Fruit fly (Drosophila melanogaster) whole organism, embryonic: Measurements from ENCODE around the gene CG10802.
A peak's percentile ranks its signal among the peaks of the same experiment; 100 is the strongest.

Experiments used
- Antp ChIP-seq: fragments of 200-800 bp; sonication (Bioruptor generic); optimal IDR thresholded peaks from 3 replicates; lab custom pipeline; 2016; ENCODE audit warnings: missing biosample characterization, missing genetic modification characterization
- CG10431 ChIP-seq: fragments of 200-800 bp; sonication (Bioruptor generic); optimal IDR thresholded peaks from 3 replicates; lab custom pipeline; 2018; ENCODE audit warnings: missing biosample characterization, mild to moderate bottlenecking, missing genetic modification characterization
- CG10565 ChIP-seq: fragments of 200-800 bp; sonication (Bioruptor generic); optimal IDR thresholded peaks from 3 replicates; lab custom pipeline; 2016; ENCODE audit warnings: missing biosample characterization, mild to moderate bottlenecking, missing genetic modification characterization
- CG1233 ChIP-seq: fragments of 200-800 bp; sonication (Bioruptor generic); optimal IDR thresholded peaks from 4 replicates; lab custom pipeline; 2018; ENCODE audit warnings: missing biosample characterization, mild to moderate bottlenecking, missing genetic modification characterization
- CG13123 ChIP-seq: fragments of 200-800 bp; sonication (Bioruptor generic); optimal IDR thresholded peaks from 2 replicates; lab custom pipeline; 2016; ENCODE audit warnings: missing biosample characterization, missing genetic modification characterization
- CG14441 ChIP-seq: fragments of 200-800 bp; sonication (Bioruptor generic); IDR thresholded peaks from 2 replicates; pipeline ENCODE4 v1.3.6; 2022; ENCODE audit warnings: missing biosample characterization, missing genetic modification characterization
- CG1529 ChIP-seq: fragments of 200-800 bp; sonication (Bioruptor generic); optimal IDR thresholded peaks from 3 replicates; lab custom pipeline; 2018; ENCODE audit warnings: missing biosample characterization, missing genetic modification characterization
- CG17186 ChIP-seq: fragments of 200-800 bp; sonication (Bioruptor generic); optimal IDR thresholded peaks from 3 replicates; lab custom pipeline; 2017; ENCODE audit warnings: missing biosample characterization, missing genetic modification reagents, missing genetic modification characterization
- CG17361 ChIP-seq: fragments of 200-800 bp; sonication (Bioruptor generic); IDR thresholded peaks from 3 replicates; pipeline ENCODE4 v1.3.6; 2022; ENCODE audit warnings: missing biosample characterization, missing genetic modification characterization
- CG17568 ChIP-seq: fragments of 200-800 bp; sonication (Bioruptor generic); optimal IDR thresholded peaks from 2 replicates; lab custom pipeline; 2018; ENCODE audit warnings: missing biosample characterization, mild to moderate bottlenecking, missing genetic modification characterization, moderate library complexity
- CG30403 ChIP-seq: fragments of 200-800 bp; sonication (Bioruptor generic); optimal IDR thresholded peaks from 3 replicates; lab custom pipeline; 2016; ENCODE audit warnings: missing biosample characterization, missing genetic modification characterization
- CG34224 ChIP-seq: fragments of 200-800 bp; sonication (Bioruptor generic); IDR thresholded peaks from 3 replicates; pipeline ENCODE4 v1.3.6; 2022; ENCODE audit warnings: missing biosample characterization, missing genetic modification characterization; ENCODE audit not compliant: partially characterized antibody
- CG34422 ChIP-seq: fragments of 200-800 bp; sonication (Bioruptor generic); IDR thresholded peaks from 3 replicates; pipeline ENCODE4 v1.3.6; 2022; ENCODE audit warnings: missing biosample characterization, missing genetic modification characterization
- CG7271 ChIP-seq: fragments of 200-800 bp; sonication (Bioruptor generic); optimal IDR thresholded peaks from 2 replicates; lab custom pipeline; 2018; ENCODE audit warnings: missing biosample characterization, mild to moderate bottlenecking, missing genetic modification characterization, moderate library complexity
- CG7786 ChIP-seq: fragments of 200-800 bp; sonication (Bioruptor generic); optimal IDR thresholded peaks from 2 replicates; lab custom pipeline; 2016; ENCODE audit warnings: missing biosample characterization, missing genetic modification characterization
- CG9215 ChIP-seq: fragments of 200-800 bp; sonication (Bioruptor generic); IDR thresholded peaks from 2 replicates; pipeline ENCODE4 v1.3.6; 2022; ENCODE audit warnings: missing biosample characterization, missing genetic modification characterization
- Dad ChIP-seq: fragments of 200-800 bp; sonication (Bioruptor generic); optimal IDR thresholded peaks from 3 replicates; lab custom pipeline; 2016; ENCODE audit warnings: missing biosample characterization, missing genetic modification characterization
- Dref ChIP-seq: fragments of 200-800 bp; sonication (Bioruptor generic); IDR thresholded peaks from 2 replicates; pipeline ENCODE4 v1.3.6; 2022; ENCODE audit warnings: missing biosample characterization, missing genetic modification characterization
- E2f2 ChIP-seq: fragments of 200-800 bp; sonication (Bioruptor generic); IDR thresholded peaks from 2 replicates; pipeline ENCODE4 v1.3.6; 2022; ENCODE audit warnings: missing biosample characterization, missing genetic modification characterization
- Gug ChIP-seq: fragments of 200-800 bp; sonication (Bioruptor generic); IDR thresholded peaks from 4 replicates; pipeline ENCODE4 v1.3.6; 2022; ENCODE audit warnings: missing biosample characterization, missing genetic modification characterization
- Kr ChIP-seq: fragments of 200-800 bp; sonication (Bioruptor generic); optimal IDR thresholded peaks from 2 replicates; lab custom pipeline; 2017; ENCODE audit warnings: missing biosample characterization, mild to moderate bottlenecking, missing genetic modification characterization
- Lim3 ChIP-seq: fragments of 200-800 bp; sonication (Bioruptor generic); IDR thresholded peaks from 2 replicates; pipeline ENCODE4 v1.3.6; 2022; ENCODE audit warnings: missing biosample characterization, missing genetic modification characterization
- MBD-R2 ChIP-seq: fragments of 200-800 bp; sonication (Bioruptor generic); IDR thresholded peaks from 2 replicates; pipeline ENCODE4 v1.3.6; 2022; ENCODE audit warnings: missing biosample characterization, missing genetic modification characterization
- Meics ChIP-seq: fragments of 200-800 bp; sonication (Bioruptor generic); optimal IDR thresholded peaks from 2 replicates; lab custom pipeline; 2017; ENCODE audit warnings: missing biosample characterization, mild to moderate bottlenecking, missing genetic modification characterization
- Mrtf ChIP-seq: fragments of 200-800 bp; sonication (Bioruptor generic); IDR thresholded peaks from 3 replicates; pipeline ENCODE4 v1.3.6; 2022; ENCODE audit warnings: missing biosample characterization, missing genetic modification characterization
- NFAT ChIP-seq: fragments of 200-800 bp; sonication (Bioruptor generic); IDR thresholded peaks from 2 replicates; pipeline ENCODE4 v1.3.6; 2022; ENCODE audit warnings: missing biosample characterization, missing genetic modification characterization
- PHDP ChIP-seq: fragments of 200-800 bp; sonication (Bioruptor generic); optimal IDR thresholded peaks from 3 replicates; lab custom pipeline; 2018; ENCODE audit warnings: missing biosample characterization, mild to moderate bottlenecking, missing genetic modification characterization, moderate library complexity
- Scr ChIP-seq: fragments of 200-800 bp; sonication (Bioruptor generic); IDR thresholded peaks from 2 replicates; pipeline ENCODE4 v1.3.6; 2022; ENCODE audit warnings: missing biosample characterization, missing genetic modification characterization; ENCODE audit not compliant: partially characterized antibody
- Sry-β ChIP-seq: fragments of 200-800 bp; sonication (Bioruptor generic); optimal IDR thresholded peaks from 2 replicates; lab custom pipeline; 2018; ENCODE audit warnings: missing biosample characterization, mild to moderate bottlenecking, missing genetic modification characterization, moderate library complexity
- Taf1 ChIP-seq: fragments of 200-800 bp; sonication (Bioruptor generic); IDR thresholded peaks from 2 replicates; pipeline ENCODE4 v1.3.6; 2022; ENCODE audit warnings: missing biosample characterization, missing genetic modification characterization
- Vsx1 ChIP-seq: fragments of 200-800 bp; sonication (Bioruptor generic); optimal IDR thresholded peaks from 2 replicates; lab custom pipeline; 2017; ENCODE audit warnings: missing biosample characterization, mild to moderate bottlenecking, missing genetic modification characterization, missing genetic modification reagents
- Xbp1 ChIP-seq: fragments of 200-800 bp; sonication (Bioruptor generic); optimal IDR thresholded peaks from 3 replicates; lab custom pipeline; 2016; ENCODE audit warnings: missing biosample characterization, mild to moderate bottlenecking, missing genetic modification characterization
- cg ChIP-seq: fragments of 200-800 bp; sonication (Bioruptor generic); optimal IDR thresholded peaks from 3 replicates; lab custom pipeline; 2019; ENCODE audit warnings: missing biosample characterization, mild to moderate bottlenecking, missing genetic modification characterization, moderate library complexity
- chif ChIP-seq, 2 experiments: fragments of 200-800 bp; sonication (Bioruptor generic); optimal IDR thresholded peaks; 3 replicates each; lab custom pipeline; 2016; ENCODE audit warnings: missing biosample characterization in 2 of 2, missing genetic modification characterization in 2 of 2
- chm ChIP-seq: fragments of 200-800 bp; sonication (Bioruptor generic); IDR thresholded peaks from 2 replicates; pipeline ENCODE4 v1.3.6; 2022; ENCODE audit warnings: missing biosample characterization, missing genetic modification characterization
- emc ChIP-seq: fragments of 200-800 bp; sonication (Bioruptor generic); optimal IDR thresholded peaks from 2 replicates; lab custom pipeline; 2016; ENCODE audit warnings: missing biosample characterization, missing genetic modification characterization
- eve ChIP-seq, 2 experiments: fragments of >200 bp; optimal IDR thresholded peaks; 2 replicates each; lab custom pipeline; 2017; ENCODE audit warnings: missing biosample characterization in 2 of 2, missing genetic modification characterization in 2 of 2
- fd102C ChIP-seq: fragments of 200-800 bp; sonication (Bioruptor generic); optimal IDR thresholded peaks from 2 replicates; lab custom pipeline; 2018; ENCODE audit warnings: missing biosample characterization, mild to moderate bottlenecking, missing genetic modification characterization, moderate library complexity
- grau ChIP-seq: fragments of 200-800 bp; optimal IDR thresholded peaks from 3 replicates; lab custom pipeline; 2019; ENCODE audit warnings: missing biosample characterization, mild to moderate bottlenecking, missing genetic modification characterization, moderate library complexity
- gsb-n ChIP-seq: fragments of 200-800 bp; sonication (Bioruptor generic); optimal IDR thresholded peaks from 3 replicates; lab custom pipeline; 2018; ENCODE audit warnings: missing biosample characterization, mild to moderate bottlenecking, missing genetic modification characterization
- h ChIP-seq: fragments of >200 bp; optimal IDR thresholded peaks from 2 replicates; lab custom pipeline; 2017
- hbn ChIP-seq: fragments of 200-800 bp; sonication (Bioruptor generic); IDR thresholded peaks from 2 replicates; pipeline ENCODE4 v1.3.6; 2022; ENCODE audit warnings: missing biosample characterization, missing genetic modification characterization; ENCODE audit not compliant: partially characterized antibody
- phol ChIP-seq: fragments of 200-800 bp; sonication (Bioruptor generic); optimal IDR thresholded peaks from 3 replicates; lab custom pipeline; 2018; ENCODE audit warnings: missing biosample characterization, mild to moderate bottlenecking, missing genetic modification characterization, moderate library complexity
- prd ChIP-seq, 3 experiments: fragments of >200 bp in 2 of 3; fragments of 200-800 bp in 1 of 3; sonication (Bioruptor generic) in 1 of 3; optimal IDR thresholded peaks in 2 of 3; IDR thresholded peaks in 1 of 3; 2 replicates in 2 of 3; 3 replicates in 1 of 3; pipeline versions ENCODE4 v1.3.6 to Lab custom; 2017 to 2022; ENCODE audit warnings: missing biosample characterization in 1 of 3, missing genetic modification characterization in 1 of 3
- psq ChIP-seq: fragments of 200-800 bp; sonication (Bioruptor generic); optimal IDR thresholded peaks from 2 replicates; lab custom pipeline; 2017; ENCODE audit warnings: missing biosample characterization, missing genetic modification characterization
- row ChIP-seq: fragments of 200-800 bp; sonication (Bioruptor generic); IDR thresholded peaks from 3 replicates; pipeline ENCODE4 v1.3.6; 2022; ENCODE audit warnings: missing biosample characterization, missing genetic modification characterization
- sim ChIP-seq: fragments of 200-800 bp; sonication (Bioruptor generic); IDR thresholded peaks from 2 replicates; pipeline ENCODE4 v1.3.6; 2022; ENCODE audit warnings: missing biosample characterization, missing genetic modification characterization
- sna ChIP-seq: fragments of 200-800 bp; sonication (Bioruptor generic); IDR thresholded peaks from 2 replicates; pipeline ENCODE4 v1.3.6; 2022; ENCODE audit warnings: missing biosample characterization, missing genetic modification characterization; ENCODE audit not compliant: partially characterized antibody
- trem ChIP-seq: fragments of 200-800 bp; optimal IDR thresholded peaks from 3 replicates; lab custom pipeline; 2019; ENCODE audit warnings: missing biosample characterization, mild to moderate bottlenecking, missing genetic modification characterization, moderate library complexity
- tup ChIP-seq: fragments of 200-800 bp; sonication (Bioruptor generic); optimal IDR thresholded peaks from 2 replicates; lab custom pipeline; 2016; ENCODE audit warnings: missing biosample characterization, mild to moderate bottlenecking, missing genetic modification characterization, moderate library complexity
- tx ChIP-seq: fragments of 200-800 bp; sonication (Bioruptor generic); optimal IDR thresholded peaks from 2 replicates; lab custom pipeline; 2016; ENCODE audit warnings: missing biosample characterization, missing genetic modification characterization

The CG10802 gene

DNA sequence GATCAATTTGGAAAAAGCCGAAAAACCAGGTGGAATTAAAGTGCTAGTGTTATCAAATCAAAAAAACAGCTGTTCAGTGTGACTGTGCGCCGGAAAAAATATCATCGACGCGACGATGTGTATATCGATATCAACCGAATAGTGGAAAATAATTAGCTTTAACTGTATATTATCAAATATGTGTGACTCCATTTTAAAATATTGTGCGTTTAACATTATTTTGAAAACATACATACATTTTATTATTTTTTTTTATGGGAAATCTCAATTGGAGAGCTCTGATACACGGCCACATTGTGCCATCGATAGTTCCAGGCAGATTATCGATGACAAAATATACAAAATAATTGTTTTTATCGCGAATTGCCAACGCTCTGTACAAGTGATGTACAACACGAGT lies 2.5 kb downstream of the CG10802 start, which contains the start of the genes CG14270 and CG10803 (continued):
- TF ChIP-seq psq (GFP tag; lab: Kevin White, UChicago) (no peak), Kr (no peak), Meics (no peak), Dad (GFP tag; lab: Kevin White, UChicago) (no peak), eve (GFP tag; optimal IDR thresholded peaks at IDR 0.05; lab: Kevin White, UChicago) (no peak), gsb-n (tag; lab: Kevin White, UChicago) (no peak), phol (tag; lab: Kevin White, UChicago) (peak; percentile 22), sna (GFP tag; lab: Robert Waterston, UW) (peak; percentile 81), tup (GFP tag; lab: Kevin White, UChicago) (no peak), CG10431 (no peak), fd102C (no peak), PHDP (tag; lab: Kevin White, UChicago) (no peak), CG9215 (GFP tag; lab: Robert Waterston, UW) (0 out of 2 replicates have a peak, but pooled peaks have one; percentile 15), emc (GFP tag; lab: Kevin White, UChicago) (no peak), NFAT (no peak), Sry-β (GFP tag; lab: Kevin White, UChicago) (no peak), prd (optimal IDR thresholded peaks at IDR 0.05; lab: Kevin White, UChicago) (no peak), prd (GFP tag; IDR thresholded peaks at IDR 0.05; lab: Robert Waterston, UW) (peak; percentile 21; the same call in 1 of the 3 replicates), Lim3 (GFP tag; lab: Robert Waterston, UW) (no peak), hbn (GFP tag; lab: Robert Waterston, UW) (peak; percentile 74), cg (GFP tag; lab: Kevin White, UChicago) (no peak), CG1529 (GFP tag; lab: Kevin White, UChicago) (no peak), CG7271 (tag; lab: Kevin White, UChicago) (no peak), E2f2 (GFP tag; lab: Robert Waterston, UW) (peak; percentile 30; the same call in 1 of the 2 replicates), CG14441 (no peak), Gug (GFP tag; lab: Robert Waterston, UW) (0 out of 4 replicates have a peak, but pooled peaks have one; percentile 2), chif (GFP tag; optimal IDR thresholded peaks at IDR 0.05; lab: Kevin White, UChicago) (peak in 1 of 2 experiments; percentile 11), CG13123 (no peak), Mrtf (no peak), CG7786 (GFP tag; lab: Kevin White, UChicago) (no peak), tx (GFP tag; lab: Kevin White, UChicago) (no peak), h (lab: Kevin White, UChicago) (no peak), Dref (peak; percentile 72), CG17361 (GFP tag; lab: Robert Waterston, UW) (peak; percentile 38; the same call in 1 of the 3 replicates), CG1233 (GFP tag; lab: Kevin White, UChicago) (no peak), row (GFP tag; lab: Robert Waterston, UW) (peak; percentile 70), CG34224 (GFP tag; lab: Robert Waterston, UW) (peak; percentile 84), MBD-R2 (GFP tag; lab: Robert Waterston, UW) (peak; percentile 74), CG34422 (GFP tag; lab: Robert Waterston, UW) (0 out of 3 replicates have a peak, but pooled peaks have one; percentile 43), CG17186 (peak; percentile 15), CG10565 (GFP tag; lab: Kevin White, UChicago) (no peak), Xbp1 (peak; percentile 23), Scr (GFP tag; lab: Robert Waterston, UW) (peak; percentile 91), Antp (GFP tag; lab: Kevin White, UChicago) (no peak), CG17568 (GFP tag; lab: Kevin White, UChicago) (no peak), Vsx1 (GFP tag; lab: Kevin White, UChicago) (peak; percentile 80), CG30403 (peak; percentile 17), sim (GFP tag; lab: Robert Waterston, UW) (no peak), grau (tag; lab: Kevin White, UChicago) (peak; percentile 23), chm (no peak), Taf1 (no peak), trem (tag; lab: Kevin White, UChicago) (no peak)
